Fruit fly (Drosophila melanogaster): Measurements from ENCODE around the gene Arfip.

Arfip gene

DNA sequence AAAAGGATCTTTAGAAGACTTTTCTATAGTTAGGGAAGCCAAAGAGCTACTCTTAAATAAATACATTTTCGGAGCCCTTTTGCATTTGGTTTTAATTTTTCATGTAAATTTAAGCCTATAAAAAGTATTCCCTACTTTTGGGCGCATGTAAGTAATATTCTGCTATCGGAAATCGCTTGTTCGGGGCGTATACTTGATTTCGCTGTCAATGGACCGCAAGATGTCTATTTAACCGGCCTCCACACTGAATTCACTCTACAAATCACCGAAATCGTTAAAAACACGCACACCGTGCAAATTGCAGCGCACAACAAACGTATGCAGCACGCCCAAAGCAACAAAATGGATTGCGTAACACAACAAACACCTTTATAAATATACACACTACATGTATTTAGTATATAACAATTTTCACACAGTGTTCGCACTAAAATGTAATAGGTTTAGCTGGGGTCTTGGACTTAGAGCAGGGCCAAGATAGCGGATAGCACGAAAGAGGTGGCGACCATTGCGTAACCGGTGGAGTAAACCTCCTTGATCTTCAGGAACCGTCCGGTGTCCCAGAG lies 26.0 kb downstream of the Arfip start:
- TF ChIP-seq Mnt (GFP tag; optimal IDR thresholded peaks at IDR 0.05) (peak; percentile 18), cic (GFP tag; optimal IDR thresholded peaks at IDR 0.05) (peak; percentile 44), CG1620 (GFP tag; optimal IDR thresholded peaks at IDR 0.05) (no peak), bab1 (GFP tag; optimal IDR thresholded peaks at IDR 0.05) (peak; percentile 48), Hr96 (GFP tag; optimal IDR thresholded peaks at IDR 0.05) (no peak)

DNA sequence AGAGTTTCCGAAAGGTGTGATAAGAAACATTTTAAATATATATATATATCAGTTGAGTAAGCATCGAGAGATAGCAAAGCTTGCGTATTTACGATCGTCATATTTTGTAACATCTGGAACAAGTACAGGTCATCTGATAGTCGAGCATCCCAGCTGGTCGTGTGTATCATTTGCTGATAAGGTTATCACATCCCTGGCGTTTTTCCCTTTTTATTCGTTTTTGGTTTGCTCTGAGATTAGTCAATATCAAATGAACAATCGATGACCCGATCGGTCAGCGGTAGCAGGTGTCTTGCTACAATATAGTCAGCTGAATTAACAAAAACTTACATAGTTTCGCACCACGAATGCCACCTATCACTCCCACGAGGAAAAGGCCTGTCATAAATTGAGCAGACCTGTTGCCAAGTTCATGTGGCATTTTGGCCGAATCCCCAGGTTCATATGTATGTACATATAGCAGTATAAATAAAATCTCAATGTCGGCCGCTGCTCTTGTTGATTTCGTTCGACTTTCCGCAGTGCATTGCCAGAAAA lies 33.9 kb downstream of the Arfip start:
- TF ChIP-seq Crg-1 (GFP tag; optimal IDR thresholded peaks at IDR 0.05): no peak
- peak; percentile 50 for TF ChIP-seq CG7101 (tag; optimal IDR thresholded peaks at IDR 0.05)
- peak; percentile 46 for TF ChIP-seq CG33017 (tag; optimal IDR thresholded peaks at IDR 0.05)
- TF ChIP-seq CG11617 (GFP tag; optimal IDR thresholded peaks at IDR 0.05): peak; percentile 42
- TF ChIP-seq ovo (GFP tag; optimal IDR thresholded peaks at IDR 0.05): no peak
- no peak for TF ChIP-seq cic (GFP tag; optimal IDR thresholded peaks at IDR 0.05)
- TF ChIP-seq CG7045 (GFP tag; optimal IDR thresholded peaks at IDR 0.05): no peak
- no peak for TF ChIP-seq tj (GFP tag; optimal IDR thresholded peaks at IDR 0.05)
- TF ChIP-seq kay (GFP tag; ENCODE audit: borderline replicate concordance): no peak

DNA sequence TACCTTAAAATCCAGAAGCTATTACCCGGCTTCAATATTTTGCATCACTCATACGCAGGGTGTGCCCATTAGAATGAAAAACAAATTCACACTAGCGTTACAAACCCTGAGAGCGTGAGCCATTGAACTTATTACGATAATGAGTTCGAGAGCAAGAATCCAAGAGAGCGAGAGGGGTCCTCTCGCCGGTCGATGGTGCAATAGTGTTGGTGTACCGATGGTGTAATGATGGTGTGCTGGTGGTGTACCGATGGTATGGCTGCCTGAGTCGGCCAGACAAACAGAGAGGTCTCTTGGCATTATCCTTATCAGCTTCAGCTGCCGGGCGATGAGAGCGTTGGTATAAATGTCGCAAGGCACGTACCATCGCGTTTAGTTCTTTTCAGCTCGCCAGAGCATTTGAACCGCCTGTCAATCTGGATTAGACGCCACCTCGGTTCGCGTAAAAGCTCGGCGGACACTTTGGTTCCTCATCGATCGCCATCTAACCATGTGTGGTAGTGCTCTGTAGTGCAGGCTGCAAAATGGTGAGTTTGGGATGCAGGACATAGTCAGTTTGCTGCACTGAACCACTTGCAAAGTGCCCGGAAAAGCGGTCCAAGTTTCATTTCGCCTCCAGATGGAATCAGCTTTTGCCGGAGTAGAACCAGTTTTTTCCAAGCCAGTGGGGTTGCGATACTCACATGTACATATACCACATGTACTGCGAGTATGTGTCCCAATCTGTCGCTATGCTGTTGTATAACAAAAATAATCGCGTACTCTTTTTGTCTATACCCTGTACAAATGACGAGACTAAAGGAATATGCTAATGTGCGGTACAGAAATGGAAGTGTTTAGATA lies 34.5 kb downstream of the Arfip start:
- TF ChIP-seq Mnt (GFP tag; optimal IDR thresholded peaks at IDR 0.05) (peak; percentile 27), Crg-1 (GFP tag; optimal IDR thresholded peaks at IDR 0.05) (no peak), CG33017 (tag; optimal IDR thresholded peaks at IDR 0.05) (no peak), cic (GFP tag; optimal IDR thresholded peaks at IDR 0.05) (peak; percentile 30), CG12768 (GFP tag; optimal IDR thresholded peaks at IDR 0.05) (no peak), ovo (GFP tag; optimal IDR thresholded peaks at IDR 0.05) (no peak), CG14711 (tag; optimal IDR thresholded peaks at IDR 0.05) (peak; percentile 56), kay (GFP tag; ENCODE audit: borderline replicate concordance) (peak; percentile 92), CG7101 (tag; optimal IDR thresholded peaks at IDR 0.05) (no peak), Hr96 (GFP tag; optimal IDR thresholded peaks at IDR 0.05) (no peak), cnc (optimal IDR thresholded peaks at IDR 0.05) (no peak), bab1 (GFP tag; optimal IDR thresholded peaks at IDR 0.05) (no peak), CG11617 (GFP tag; optimal IDR thresholded peaks at IDR 0.05) (no peak), CG7045 (GFP tag; optimal IDR thresholded peaks at IDR 0.05) (peak; percentile 2)

DNA sequence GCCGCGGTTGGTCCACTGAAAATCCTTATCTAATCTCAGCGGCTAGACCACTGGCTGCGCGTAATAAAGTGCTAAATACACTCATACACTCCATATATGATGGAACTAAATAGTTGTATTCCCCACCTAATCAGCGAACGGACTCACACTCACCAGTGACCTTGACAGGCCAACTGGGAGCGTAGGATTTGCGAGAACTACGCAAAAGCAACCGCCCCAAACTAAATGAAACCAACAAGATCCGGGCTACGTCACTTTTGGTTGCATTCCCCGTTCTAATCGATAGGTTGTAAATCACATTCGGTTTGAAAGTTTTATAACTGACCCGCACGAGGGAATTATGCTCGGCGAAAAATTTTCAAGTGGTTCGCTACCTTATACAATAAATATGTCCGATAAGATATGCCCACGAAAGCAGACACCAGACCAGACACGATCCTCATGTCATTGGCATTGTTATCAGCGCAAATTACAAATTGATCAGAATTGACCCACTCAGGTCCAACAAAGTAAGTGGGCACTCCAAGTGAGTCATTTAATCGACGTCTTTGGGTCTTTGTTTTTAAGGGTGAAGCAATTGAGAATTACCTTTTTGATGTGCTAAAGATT lies 35.5 kb downstream of the Arfip start:
- no peak for TF ChIP-seq Clk (GFP tag; optimal IDR thresholded peaks at IDR 0.05)
- no peak for TF ChIP-seq pad (GFP tag; optimal IDR thresholded peaks at IDR 0.05)
- TF ChIP-seq CG14711 (tag; optimal IDR thresholded peaks at IDR 0.05): no peak
- no peak for TF ChIP-seq cnc (optimal IDR thresholded peaks at IDR 0.05)
- peak; percentile 0 for TF ChIP-seq CG7045 (GFP tag; optimal IDR thresholded peaks at IDR 0.05)
- TF ChIP-seq CG11617 (GFP tag; optimal IDR thresholded peaks at IDR 0.05): no peak
- no peak for TF ChIP-seq Mnt (GFP tag; optimal IDR thresholded peaks at IDR 0.05)
- no peak for TF ChIP-seq CG12768 (GFP tag; optimal IDR thresholded peaks at IDR 0.05)
- no peak for TF ChIP-seq toe (GFP tag; optimal IDR thresholded peaks at IDR 0.05)
- TF ChIP-seq CG7101 (tag; optimal IDR thresholded peaks at IDR 0.05): no peak
- peak; percentile 23 for TF ChIP-seq CG33017 (tag; optimal IDR thresholded peaks at IDR 0.05)
- TF ChIP-seq CG5204 (GFP tag; optimal IDR thresholded peaks at IDR 0.05): no peak
- TF ChIP-seq Hr96 (GFP tag; optimal IDR thresholded peaks at IDR 0.05): no peak
- TF ChIP-seq kay (GFP tag; ENCODE audit: borderline replicate concordance): peak; percentile 66
- TF ChIP-seq cic (GFP tag; optimal IDR thresholded peaks at IDR 0.05): peak; percentile 77
- TF ChIP-seq tj (GFP tag; optimal IDR thresholded peaks at IDR 0.05): no peak
- no peak for TF ChIP-seq bab1 (GFP tag; optimal IDR thresholded peaks at IDR 0.05)
- TF ChIP-seq Crg-1 (GFP tag; optimal IDR thresholded peaks at IDR 0.05): no peak
- no peak for TF ChIP-seq ovo (GFP tag; optimal IDR thresholded peaks at IDR 0.05)
- TF ChIP-seq CG1620 (GFP tag; optimal IDR thresholded peaks at IDR 0.05): no peak

DNA sequence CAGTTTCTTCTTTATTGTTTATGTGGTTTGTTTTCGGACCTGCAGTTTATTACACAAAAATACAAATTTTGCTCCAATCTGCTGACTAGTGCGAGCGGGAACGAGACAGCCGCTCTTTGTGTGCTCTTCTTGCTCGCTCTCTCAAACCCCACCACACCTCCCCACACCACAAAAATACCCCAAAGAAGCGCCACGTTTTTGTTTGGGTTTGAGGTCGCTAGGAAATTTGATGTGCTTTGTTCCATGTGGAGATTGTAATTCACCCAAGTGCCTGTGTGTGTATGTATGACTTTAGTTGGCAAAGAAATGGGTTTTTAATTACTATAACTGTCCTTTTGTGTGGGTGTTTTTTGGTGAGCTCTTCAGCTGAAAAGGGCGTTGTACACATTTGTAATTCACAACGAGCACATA lies 36.7 kb downstream of the Arfip start:
- TF ChIP-seq pad (GFP tag; optimal IDR thresholded peaks at IDR 0.05) (peak; percentile 50), CG33017 (tag; optimal IDR thresholded peaks at IDR 0.05) (no peak), cic (GFP tag; optimal IDR thresholded peaks at IDR 0.05) (peak; percentile 92), CG5204 (GFP tag; optimal IDR thresholded peaks at IDR 0.05) (no peak), tj (GFP tag; optimal IDR thresholded peaks at IDR 0.05) (peak; percentile 81), CG7045 (GFP tag; optimal IDR thresholded peaks at IDR 0.05) (peak; percentile 9), kay (GFP tag; ENCODE audit: borderline replicate concordance) (peak; percentile 68), Mnt (GFP tag; optimal IDR thresholded peaks at IDR 0.05) (peak; percentile 95), CG1620 (GFP tag; optimal IDR thresholded peaks at IDR 0.05) (no peak), bab1 (GFP tag; optimal IDR thresholded peaks at IDR 0.05) (peak; percentile 55)

DNA sequence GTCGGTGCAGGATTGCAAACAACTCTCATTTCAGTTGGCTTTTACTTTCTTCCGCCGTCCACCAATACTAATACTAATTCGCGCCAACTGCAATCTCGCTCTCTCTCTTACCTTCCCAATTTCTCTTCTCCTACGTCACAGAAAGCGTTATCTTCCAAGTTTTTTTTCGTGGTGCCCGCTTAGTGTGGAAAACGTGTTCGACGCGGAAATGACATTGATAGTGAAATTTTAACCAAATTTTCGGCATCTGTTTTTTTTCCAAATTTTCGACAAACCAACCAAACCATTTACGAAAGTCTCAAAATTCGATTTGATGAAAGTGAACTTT lies 37.5 kb downstream of the Arfip start, which contains the start of gene cu:
TSS of gene cu (plus strand) at position 204 of the 328 bp plus-strand sequence.
- TF ChIP-seq cnc (optimal IDR thresholded peaks at IDR 0.05): no peak
- no peak for TF ChIP-seq Clk (GFP tag; optimal IDR thresholded peaks at IDR 0.05)
- TF ChIP-seq Crg-1 (GFP tag; optimal IDR thresholded peaks at IDR 0.05): no peak
- TF ChIP-seq kay (GFP tag; ENCODE audit: borderline replicate concordance): no peak
- TF ChIP-seq CG1620 (GFP tag; optimal IDR thresholded peaks at IDR 0.05): no peak
- TF ChIP-seq Mnt (GFP tag; optimal IDR thresholded peaks at IDR 0.05): peak; percentile 83
